Fruit fly (Drosophila melanogaster): ENCODE data around the gene CG4592.

The CG4592 gene

DNA sequence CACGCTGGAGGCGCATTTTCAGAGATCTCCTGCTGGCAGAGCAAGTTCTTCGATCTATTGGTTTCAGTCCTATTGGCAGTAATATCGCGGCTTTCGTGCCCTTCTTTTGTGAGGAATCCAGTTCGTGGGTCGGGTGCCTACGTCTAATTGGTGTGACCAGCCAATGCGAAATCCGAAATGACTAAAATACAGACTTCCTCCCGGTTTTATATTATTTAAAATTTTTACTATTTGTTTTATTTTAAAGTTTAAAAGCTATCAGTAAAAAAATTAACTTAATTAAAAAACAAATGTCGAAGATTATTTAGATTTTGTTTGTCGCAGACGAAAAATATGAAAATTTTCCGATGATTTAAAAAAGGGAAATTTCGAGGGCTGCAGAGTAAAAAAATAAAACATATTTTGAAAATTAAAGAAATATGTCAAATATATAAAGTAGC, 42.2 kb downstream of the CG4592 start, which contains the start of gene CG5850 (continued):
- peak; percentile 5 for TF ChIP-seq Xbp1 (GFP tag; optimal IDR thresholded peaks at IDR 0.05)
- peak; percentile 34 for TF ChIP-seq stwl (tag; optimal IDR thresholded peaks at IDR 0.05)
- TF ChIP-seq trem (tag; optimal IDR thresholded peaks at IDR 0.05) = peak; percentile 56
- no peak for TF ChIP-seq NFAT (GFP tag; IDR thresholded peaks at IDR 0.05)
- TF ChIP-seq pros (GFP tag; optimal IDR thresholded peaks at IDR 0.05) = no peak
- no peak for TF ChIP-seq tup (GFP tag; optimal IDR thresholded peaks at IDR 0.05)
- TF ChIP-seq ara (GFP tag; IDR thresholded peaks at IDR 0.05) = no peak
- no peak for TF ChIP-seq gsb (GFP tag; IDR thresholded peaks at IDR 0.05)
- TF ChIP-seq CG2129 (GFP tag; IDR thresholded peaks at IDR 0.05; ENCODE audit: partially characterized antibody) = no peak
- TF ChIP-seq Opbp (GFP tag; IDR thresholded peaks at IDR 0.05; ENCODE audit: partially characterized antibody) = no peak
- no peak for TF ChIP-seq CG30431 (GFP tag; optimal IDR thresholded peaks at IDR 0.05)
- TF ChIP-seq pzg (GFP tag; optimal IDR thresholded peaks at IDR 0.05) = peak; percentile 29
- TF ChIP-seq schlank (tag; optimal IDR thresholded peaks at IDR 0.05) = no peak
- no peak for TF ChIP-seq da (GFP tag; optimal IDR thresholded peaks at IDR 0.05)
- TF ChIP-seq CG13287 (GFP tag; IDR thresholded peaks at IDR 0.05; ENCODE audit: partially characterized antibody) = peak; percentile 45
- peak; percentile 20 for TF ChIP-seq CG10431 (GFP tag; optimal IDR thresholded peaks at IDR 0.05)
- no peak for TF ChIP-seq Oaz (GFP tag; IDR thresholded peaks at IDR 0.05)
- TF ChIP-seq crp (GFP tag; optimal IDR thresholded peaks at IDR 0.05) = no peak
- TF ChIP-seq CG13123 (GFP tag; optimal IDR thresholded peaks at IDR 0.05) = no peak
- TF ChIP-seq Myb (GFP tag; optimal IDR thresholded peaks at IDR 0.05) = no peak
- peak; percentile 26 for TF ChIP-seq scrt (GFP tag; optimal IDR thresholded peaks at IDR 0.05)
- peak; percentile 21 for TF ChIP-seq nom (GFP tag; optimal IDR thresholded peaks at IDR 0.05)
- TF ChIP-seq CG8388 (GFP tag; optimal IDR thresholded peaks at IDR 0.05) = peak; percentile 4
- no peak for TF ChIP-seq Gug (GFP tag; IDR thresholded peaks at IDR 0.05)
- peak; percentile 34 for TF ChIP-seq Fer1 (GFP tag; optimal IDR thresholded peaks at IDR 0.05)
- peak; percentile 7 for TF ChIP-seq dmrt11E (tag; optimal IDR thresholded peaks at IDR 0.05)
- TF ChIP-seq CG17361 (GFP tag; IDR thresholded peaks at IDR 0.05) = peak; percentile 52; the same call in 2 of the 3 replicates
- peak; percentile 3 for TF ChIP-seq Nf-YB (GFP tag; optimal IDR thresholded peaks at IDR 0.05)
- TF ChIP-seq sens (GFP tag) = peak; percentile 25
- TF ChIP-seq CG43689 (GFP tag; IDR thresholded peaks at IDR 0.05) = no peak
- no peak for TF ChIP-seq Sin3A (optimal IDR thresholded peaks at IDR 0.05)
- no peak for TF ChIP-seq CG16813 (GFP tag; IDR thresholded peaks at IDR 0.05; ENCODE audit: partially characterized antibody)
- no peak for TF ChIP-seq CG7745 (tag; optimal IDR thresholded peaks at IDR 0.05)
- TF ChIP-seq PHDP (tag; optimal IDR thresholded peaks at IDR 0.05) = peak; percentile 45
- peak; percentile 25 for TF ChIP-seq lbe (GFP tag; optimal IDR thresholded peaks at IDR 0.05)
- peak; percentile 59 for TF ChIP-seq CG31441 (GFP tag; IDR thresholded peaks at IDR 0.05)
- peak; percentile 70 for TF ChIP-seq CG10267 (tag; optimal IDR thresholded peaks at IDR 0.05)
- TF ChIP-seq Dek (tag; optimal IDR thresholded peaks at IDR 0.05) = no peak
- no peak for TF ChIP-seq CG1832 (GFP tag; optimal IDR thresholded peaks at IDR 0.05)
- no peak for TF ChIP-seq usp (GFP tag; optimal IDR thresholded peaks at IDR 0.05)
- TF ChIP-seq CoRest (tag; optimal IDR thresholded peaks at IDR 0.05) = peak; percentile 52
- peak; percentile 38 for TF ChIP-seq D19A (tag; optimal IDR thresholded peaks at IDR 0.05)
- peak; percentile 15 for TF ChIP-seq CG10147 (GFP tag; optimal IDR thresholded peaks at IDR 0.05)
- TF ChIP-seq Dp (GFP tag; optimal IDR thresholded peaks at IDR 0.05) = peak; percentile 61
- no peak for TF ChIP-seq CG2875 (GFP tag; optimal IDR thresholded peaks at IDR 0.05)
- no peak for TF ChIP-seq ftz-f1 (GFP tag; optimal IDR thresholded peaks at IDR 0.05)
- peak; percentile 43 for TF ChIP-seq Deaf1 (tag; optimal IDR thresholded peaks at IDR 0.05)
- no peak for TF ChIP-seq CG1647 (GFP tag; optimal IDR thresholded peaks at IDR 0.05)
- no peak for TF ChIP-seq Scr (GFP tag; IDR thresholded peaks at IDR 0.05; ENCODE audit: partially characterized antibody)
- peak in 1 of 2 experiments; percentile 7 for TF ChIP-seq Hr51 (GFP tag; optimal IDR thresholded peaks at IDR 0.05)
